Worm (Caenorhabditis elegans) whole organism, dauer: ENCODE results near the gene F15D4.2.

Experiments
- unc-62 ChIP-seq: sonication (generic microtip); optimal IDR thresholded peaks from 2 replicates; lab custom pipeline; 2017; ENCODE audit warnings: missing biosample characterization, missing genetic modification reagents, missing genetic modification characterization

F15D4.2 gene

DNA sequence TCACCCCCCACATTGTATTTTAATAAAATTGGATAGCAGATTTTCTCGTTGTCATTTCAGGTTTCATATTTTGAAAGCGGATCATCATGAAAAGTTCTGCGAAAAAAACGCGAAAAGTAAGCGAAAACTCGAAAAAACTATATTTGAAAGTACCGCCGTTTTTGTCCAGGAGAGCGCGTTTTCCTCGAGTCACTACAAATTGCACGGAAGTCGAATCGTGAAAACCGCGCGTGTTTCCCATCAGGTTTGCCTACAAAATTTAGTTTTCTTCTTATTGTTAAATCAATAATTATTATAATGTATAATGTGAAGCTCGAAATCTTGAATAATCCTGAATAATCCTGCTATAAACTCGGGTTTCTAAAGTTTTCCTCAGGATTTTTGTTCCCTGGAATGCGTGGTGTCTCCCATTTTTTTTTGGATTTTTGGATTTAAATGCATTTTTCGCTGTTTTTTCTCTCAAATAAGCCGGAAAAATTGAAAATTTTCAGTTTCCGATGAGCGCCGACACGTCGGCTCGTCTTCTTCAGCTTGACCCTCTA, 16.1 kb upstream of the F15D4.2 start, which contains the start of gene btf-1:
TSS of gene btf-1 (plus strand) at position 492 of the 542 bp plus-strand sequence.
- no peak for TF ChIP-seq unc-62 (GFP tag; lab: Kevin White, UChicago)

DNA sequence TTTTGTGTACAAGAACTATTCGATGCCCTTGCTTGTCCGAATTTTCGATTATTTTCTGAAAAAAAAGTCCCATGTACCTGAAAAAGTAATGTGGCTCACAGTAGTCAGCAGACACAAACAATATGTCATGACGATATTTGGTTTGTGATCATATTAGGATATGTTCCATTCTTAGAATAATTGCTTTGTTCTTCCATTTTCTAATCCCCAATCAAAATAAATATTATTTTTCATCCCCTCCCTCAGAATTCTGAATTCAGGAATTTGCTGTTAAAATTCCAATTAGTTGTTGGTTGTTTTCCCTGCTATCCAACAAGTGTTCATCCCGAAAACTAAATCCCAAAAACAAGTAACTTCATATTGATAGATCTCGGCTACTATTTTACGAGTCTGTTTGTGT, 3.5 kb downstream of the F15D4.2 start:
- TF ChIP-seq unc-62 (GFP tag; lab: Kevin White, UChicago) = no peak

DNA sequence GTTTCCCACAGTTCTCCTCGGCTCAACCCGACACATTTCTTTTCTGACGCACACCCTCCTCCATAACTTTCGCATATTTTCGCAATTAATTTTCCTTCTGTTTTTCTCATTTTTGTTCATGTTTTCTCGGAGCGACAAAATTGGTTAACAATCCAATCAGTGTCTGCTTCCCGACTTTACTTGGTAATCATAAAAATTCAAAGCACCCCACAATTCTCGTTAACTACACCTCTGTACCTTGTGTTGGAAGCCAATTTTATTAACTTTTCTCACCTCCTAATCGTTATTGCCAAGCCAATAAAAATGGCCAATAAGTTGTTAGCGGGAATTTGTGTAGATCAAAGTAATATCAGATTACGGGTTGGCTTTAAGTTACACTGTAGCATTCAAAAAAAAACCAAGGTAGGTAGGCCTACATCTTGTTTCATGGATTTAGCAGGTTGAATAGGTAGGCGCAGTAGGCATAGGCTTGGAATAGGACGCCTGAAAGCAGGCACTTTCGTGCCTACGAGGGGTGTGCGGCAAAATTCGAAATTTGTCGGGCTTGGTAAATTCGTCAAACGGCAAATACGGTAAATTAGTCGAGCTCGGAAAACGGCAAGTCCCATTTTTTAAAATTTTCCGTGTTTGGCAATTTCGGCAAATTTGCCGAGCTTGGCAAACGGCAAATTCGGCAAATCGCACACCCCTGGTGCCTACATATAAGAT, 14.8 kb downstream of the F15D4.2 start:
- TF ChIP-seq unc-62 (GFP tag; lab: Kevin White, UChicago) = no peak

DNA sequence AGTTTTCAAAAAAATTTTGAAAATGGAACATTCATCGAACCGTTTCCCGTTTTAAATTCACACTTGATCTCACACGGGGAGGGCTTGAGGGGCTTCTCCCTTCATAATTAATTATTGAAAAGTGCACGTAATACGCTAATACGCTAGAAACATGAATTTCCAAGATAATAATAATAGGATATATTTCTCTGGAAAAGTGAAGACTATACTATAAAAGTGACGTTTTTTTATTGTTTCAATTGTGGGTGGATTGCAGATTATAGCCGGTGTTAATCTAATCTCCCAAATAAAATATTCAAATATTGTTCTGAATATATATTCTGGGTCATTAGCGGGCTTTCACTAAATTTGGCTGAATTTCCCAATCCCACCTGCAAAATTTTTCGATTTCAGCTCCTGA, 17.8 kb downstream of the F15D4.2 start:
- no peak for TF ChIP-seq unc-62 (GFP tag; lab: Kevin White, UChicago)

DNA sequence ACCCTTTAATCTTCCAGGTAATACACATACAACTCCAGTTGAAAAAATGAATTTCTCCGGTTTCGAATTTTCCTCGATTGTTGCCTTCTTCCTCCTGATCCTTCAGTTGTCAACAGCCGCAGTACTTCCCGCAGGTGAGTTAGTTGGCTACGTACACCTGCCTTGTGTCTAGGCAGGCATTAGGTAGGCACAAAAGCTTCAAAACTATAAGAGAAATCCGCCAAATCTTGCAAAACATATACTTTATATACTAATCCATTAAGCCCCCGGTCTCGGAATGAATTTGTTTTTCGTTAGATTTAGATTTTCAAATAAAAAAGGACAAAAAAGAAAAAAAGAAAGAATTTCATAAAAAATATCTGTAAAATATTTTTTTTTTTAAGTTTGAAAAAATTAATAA, 19.4 kb downstream of the F15D4.2 start, which contains the start of gene flp-16:
TSS of gene flp-16 (plus strand) at position 18 of the 400 bp plus-strand sequence.
- no peak for TF ChIP-seq unc-62 (GFP tag; lab: Kevin White, UChicago)

DNA sequence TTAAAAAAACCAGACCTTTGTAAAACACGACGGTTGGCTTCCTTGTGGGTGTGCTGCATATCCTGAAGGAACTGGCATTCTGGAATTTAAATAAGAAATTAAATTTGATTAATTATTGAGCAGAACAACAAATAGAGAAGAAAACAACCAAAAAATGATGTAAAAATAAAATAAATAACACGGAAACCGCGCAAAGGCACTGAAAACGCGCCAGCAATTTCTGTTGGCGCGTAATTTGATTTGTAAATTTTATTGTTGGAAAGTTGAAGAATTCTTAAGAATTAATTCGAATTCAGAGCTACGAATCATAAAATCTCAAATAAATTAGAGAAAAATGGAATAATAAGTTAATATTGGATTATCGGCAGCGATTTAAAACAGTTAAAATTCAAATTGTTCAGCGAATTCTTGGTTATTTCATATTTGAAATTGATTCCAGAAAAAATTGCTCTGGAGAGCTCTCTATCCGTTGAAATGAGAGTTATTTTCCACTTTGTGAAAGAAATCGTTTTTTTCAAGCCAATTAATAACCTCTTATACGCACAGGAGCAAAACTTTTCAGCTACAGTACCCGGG, 22.0 kb downstream of the F15D4.2 start, which contains the start of gene romo-1:
TSS of gene romo-1 (minus strand) at position 79 of the 576 bp plus-strand sequence.
- no peak for TF ChIP-seq unc-62 (GFP tag; lab: Kevin White, UChicago)

DNA sequence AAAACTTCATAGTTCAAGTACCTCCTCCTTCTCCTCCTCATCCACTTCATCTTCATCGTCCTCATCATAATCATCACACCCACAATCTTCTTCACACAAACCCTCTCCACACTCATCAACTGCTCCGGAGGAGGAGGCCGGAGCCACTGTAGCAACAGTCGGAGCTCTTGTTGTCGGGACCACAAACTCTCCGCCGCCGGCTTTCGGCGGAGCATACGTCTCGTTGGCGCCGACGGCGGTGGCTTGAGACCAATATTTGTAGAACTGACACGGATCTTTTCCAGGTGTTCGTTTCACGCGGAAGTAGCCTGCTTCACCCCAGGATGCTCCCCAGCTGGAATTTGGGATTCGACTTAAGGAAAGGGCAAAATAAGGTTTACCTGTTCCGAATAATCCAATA, 23.7 kb downstream of the F15D4.2 start:
- TF ChIP-seq unc-62 (GFP tag; lab: Kevin White, UChicago) = no peak

DNA sequence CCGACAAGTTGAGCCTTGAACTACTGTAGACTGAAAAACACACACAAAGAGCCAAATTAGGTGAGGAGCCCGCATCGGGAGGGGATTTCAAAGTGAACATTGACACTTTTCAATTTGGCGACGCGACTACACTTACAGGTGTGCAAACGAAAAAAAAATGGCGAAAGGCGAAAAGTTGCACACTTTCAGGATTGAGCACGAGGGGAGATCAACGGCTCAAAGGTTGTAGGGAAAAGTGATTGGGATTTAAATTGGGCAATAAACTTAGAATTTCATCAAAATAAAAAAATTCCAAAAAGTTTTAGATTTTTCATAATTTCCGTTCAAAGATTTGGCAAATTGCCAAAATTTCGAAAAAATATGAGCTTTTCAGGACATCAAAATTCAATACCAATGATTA, 27.1 kb downstream of the F15D4.2 start, which contains the start of gene F15D4.4:
TSS of gene F15D4.4 (minus strand) at position 101 of the 400 bp plus-strand sequence.
- no peak for TF ChIP-seq unc-62 (GFP tag; lab: Kevin White, UChicago)

DNA sequence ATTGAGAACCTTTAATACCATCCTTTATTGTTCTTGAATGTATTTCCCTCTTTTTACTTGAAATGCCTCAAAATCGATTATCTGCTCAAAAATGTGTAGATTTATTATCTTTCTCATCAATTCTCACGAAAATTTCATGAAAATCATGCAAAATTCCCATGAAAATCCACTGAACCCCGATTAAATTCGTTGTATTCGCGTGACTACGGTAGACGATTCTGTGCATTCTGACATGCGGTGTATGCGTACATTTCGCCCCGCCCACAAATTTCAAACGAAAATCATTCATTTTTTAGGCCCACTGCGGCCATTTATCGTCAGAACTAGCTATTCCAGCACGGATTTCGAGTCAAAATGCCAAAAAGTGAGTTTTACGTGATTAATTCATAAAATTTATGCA, 29.2 kb downstream of the F15D4.2 start, which contains the start of gene F15D4.5:
TSS of gene F15D4.5 (plus strand) at position 301 of the 400 bp plus-strand sequence.
- no peak for TF ChIP-seq unc-62 (GFP tag; lab: Kevin White, UChicago)

DNA sequence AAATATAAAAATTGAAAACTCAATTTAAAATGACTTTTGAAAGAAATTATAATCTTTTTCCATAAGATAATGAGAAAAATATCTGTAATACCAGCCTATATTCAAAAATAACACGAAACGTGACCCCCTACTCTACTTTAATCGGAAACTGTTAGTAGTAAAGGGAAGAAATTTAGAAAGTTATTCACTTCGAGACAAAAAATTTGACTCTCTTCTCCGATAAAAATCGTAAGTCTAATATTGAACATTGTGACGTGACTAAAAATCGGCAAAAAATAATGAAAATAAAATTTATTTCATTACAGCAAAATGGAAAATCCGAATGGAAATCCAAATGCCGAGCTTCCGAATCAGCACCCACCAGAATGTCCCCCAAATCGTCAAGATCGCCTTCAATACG, 33.0 kb downstream of the F15D4.2 start, which contains the start of gene F15D4.6:
TSS of gene F15D4.6 (plus strand) at position 301 of the 400 bp plus-strand sequence.
- TF ChIP-seq unc-62 (GFP tag; lab: Kevin White, UChicago) = no peak

DNA sequence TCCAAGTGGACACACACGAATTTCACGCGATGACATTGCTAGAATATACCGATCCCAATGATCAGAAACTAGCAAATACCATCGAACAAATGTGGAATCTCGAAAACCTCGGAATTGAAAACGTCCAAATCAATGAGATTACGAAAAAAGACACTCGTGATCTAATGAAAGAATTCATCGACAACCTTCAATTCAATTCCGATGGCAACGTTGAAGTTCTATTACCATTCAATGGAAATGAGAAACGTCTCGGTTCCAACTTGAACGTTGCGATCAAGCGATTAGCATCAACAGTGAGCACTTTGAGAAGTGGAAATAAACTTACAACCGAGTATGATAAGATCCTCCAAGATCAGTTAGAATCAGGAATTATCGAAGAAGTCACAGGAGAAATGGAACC, 39.4 kb downstream of the F15D4.2 start:
- TF ChIP-seq unc-62 (GFP tag; lab: Kevin White, UChicago) = no peak

DNA sequence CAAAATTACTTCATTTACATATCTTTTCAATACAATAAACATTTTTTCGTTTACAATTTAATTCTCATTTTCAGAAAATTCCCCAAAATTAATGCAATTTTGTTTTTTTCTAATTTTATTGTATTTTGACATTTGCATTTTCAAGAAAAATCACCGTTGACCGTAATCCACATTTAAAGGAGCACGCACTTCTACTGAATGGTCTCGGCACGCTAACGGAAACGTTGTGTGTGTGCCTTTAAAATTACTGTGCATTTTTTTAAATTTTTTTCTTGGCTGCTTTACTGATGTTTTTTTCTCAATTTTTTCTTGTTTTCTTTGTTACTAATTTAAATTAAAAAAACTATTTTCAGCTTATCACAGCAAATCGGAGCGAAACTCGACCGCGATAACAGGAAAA, 44.6 kb downstream of the F15D4.2 start:
- no peak for TF ChIP-seq unc-62 (GFP tag; lab: Kevin White, UChicago)
